Fruit fly (Drosophila melanogaster) whole organism, embryonic: ENCODE measurements around the gene CG2182.

Source experiments
- Aef1 ChIP-seq: fragments of 200-800 bp; sonication (Bioruptor generic); IDR thresholded peaks from 3 replicates; pipeline ENCODE4 v1.3.6; 2022; ENCODE audit warnings: missing biosample characterization, missing genetic modification characterization
- CG10209 ChIP-seq: fragments of 200-800 bp; sonication (Bioruptor generic); optimal IDR thresholded peaks from 3 replicates; lab custom pipeline; 2017; ENCODE audit warnings: missing biosample characterization, mild to moderate bottlenecking, missing genetic modification characterization, missing genetic modification reagents
- CG1024 ChIP-seq: fragments of 200-800 bp; sonication (Bioruptor generic); IDR thresholded peaks from 2 replicates; pipeline ENCODE4 v1.3.6; 2022; ENCODE audit warnings: missing biosample characterization, missing genetic modification characterization
- CG10267 ChIP-seq: fragments of 200-800 bp; sonication (Bioruptor generic); optimal IDR thresholded peaks from 2 replicates; lab custom pipeline; 2018; ENCODE audit warnings: missing biosample characterization, mild to moderate bottlenecking, missing genetic modification characterization, moderate library complexity
- CG11456 ChIP-seq: fragments of 200-800 bp; sonication (Bioruptor generic); IDR thresholded peaks from 3 replicates; pipeline ENCODE4 v1.3.6; 2022; ENCODE audit warnings: missing biosample characterization, missing genetic modification characterization
- CG12744 ChIP-seq: fragments of 200-800 bp; sonication (Bioruptor generic); optimal IDR thresholded peaks from 2 replicates; lab custom pipeline; 2016; ENCODE audit warnings: missing biosample characterization, missing genetic modification characterization
- CG31224 ChIP-seq: fragments of 200-800 bp; sonication (Bioruptor generic); IDR thresholded peaks from 2 replicates; pipeline ENCODE4 v1.3.6; 2022; ENCODE audit warnings: missing biosample characterization, missing genetic modification characterization
- CG32532 ChIP-seq: fragments of 200-800 bp; sonication (Bioruptor generic); IDR thresholded peaks from 2 replicates; pipeline ENCODE4 v1.3.6; 2022; ENCODE audit warnings: missing biosample characterization, missing genetic modification characterization
- CG32767 ChIP-seq: fragments of 200-800 bp; sonication (Bioruptor generic); IDR thresholded peaks from 2 replicates; pipeline ENCODE4 v1.3.6; 2022; ENCODE audit warnings: missing biosample characterization, missing genetic modification characterization
- CG5953 ChIP-seq: fragments of 200-800 bp; sonication (Bioruptor generic); IDR thresholded peaks from 2 replicates; pipeline ENCODE4 v1.3.6; 2022; ENCODE audit warnings: missing biosample characterization, missing genetic modification characterization
- CG6765 ChIP-seq: fragments of 200-800 bp; sonication (Bioruptor generic); optimal IDR thresholded peaks from 3 replicates; lab custom pipeline; 2017; ENCODE audit warnings: missing biosample characterization, mild to moderate bottlenecking, missing genetic modification characterization
- CG7928 ChIP-seq: fragments of 200-800 bp; sonication (Bioruptor generic); optimal IDR thresholded peaks from 2 replicates; lab custom pipeline; 2017; ENCODE audit warnings: missing biosample characterization, mild to moderate bottlenecking, missing genetic modification characterization
- CG8359 ChIP-seq: fragments of 200-800 bp; sonication (Bioruptor generic); optimal IDR thresholded peaks from 2 replicates; lab custom pipeline; 2017; ENCODE audit warnings: missing biosample characterization, mild to moderate bottlenecking, missing genetic modification characterization, borderline replicate concordance
- CG8478 ChIP-seq: fragments of >200 bp; optimal IDR thresholded peaks from 2 replicates; lab custom pipeline; 2018
- Camta ChIP-seq: fragments of 200-800 bp; sonication (Bioruptor generic); optimal IDR thresholded peaks from 2 replicates; lab custom pipeline; 2016; ENCODE audit warnings: missing biosample characterization, missing genetic modification characterization
- E2f2 ChIP-seq: fragments of 200-800 bp; sonication (Bioruptor generic); IDR thresholded peaks from 2 replicates; pipeline ENCODE4 v1.3.6; 2022; ENCODE audit warnings: missing biosample characterization, missing genetic modification characterization
- Elba2 ChIP-seq: fragments of 200-800 bp; sonication (Bioruptor generic); optimal IDR thresholded peaks from 3 replicates; lab custom pipeline; 2016; ENCODE audit warnings: missing biosample characterization, missing genetic modification characterization
- Fer3 ChIP-seq: fragments of 200-800 bp; sonication (Bioruptor generic); optimal IDR thresholded peaks from 2 replicates; lab custom pipeline; 2018; ENCODE audit warnings: missing biosample characterization, mild to moderate bottlenecking, missing genetic modification characterization, moderate library complexity
- H15 ChIP-seq: fragments of 200-800 bp; sonication (Bioruptor generic); IDR thresholded peaks from 3 replicates; pipeline ENCODE4 v1.3.6; 2022; ENCODE audit warnings: missing biosample characterization, missing genetic modification characterization
- HLH54F ChIP-seq: fragments of 200-800 bp; sonication (Bioruptor generic); optimal IDR thresholded peaks from 3 replicates; lab custom pipeline; 2016; ENCODE audit warnings: missing biosample characterization, missing genetic modification characterization
- Hey ChIP-seq: fragments of 200-800 bp; sonication (Bioruptor generic); optimal IDR thresholded peaks from 3 replicates; lab custom pipeline; 2018; ENCODE audit warnings: missing biosample characterization, mild to moderate bottlenecking, missing genetic modification characterization
- Kr ChIP-seq: fragments of 200-800 bp; sonication (Bioruptor generic); optimal IDR thresholded peaks from 2 replicates; lab custom pipeline; 2017; ENCODE audit warnings: missing biosample characterization, mild to moderate bottlenecking, missing genetic modification characterization
- Lim3 ChIP-seq: fragments of 200-800 bp; sonication (Bioruptor generic); IDR thresholded peaks from 2 replicates; pipeline ENCODE4 v1.3.6; 2022; ENCODE audit warnings: missing biosample characterization, missing genetic modification characterization
- Mrtf ChIP-seq: fragments of 200-800 bp; sonication (Bioruptor generic); IDR thresholded peaks from 3 replicates; pipeline ENCODE4 v1.3.6; 2022; ENCODE audit warnings: missing biosample characterization, missing genetic modification characterization
- NK7.1 ChIP-seq: fragments of 200-800 bp; sonication (Bioruptor generic); optimal IDR thresholded peaks from 3 replicates; lab custom pipeline; 2016; ENCODE audit warnings: missing biosample characterization, missing genetic modification characterization
- Nf-YB ChIP-seq: fragments of 200-800 bp; sonication (Bioruptor generic); optimal IDR thresholded peaks from 3 replicates; lab custom pipeline; 2019; ENCODE audit warnings: missing biosample characterization, mild to moderate bottlenecking, missing genetic modification characterization, moderate library complexity
- Oaz ChIP-seq: fragments of 200-800 bp; sonication (Bioruptor generic); IDR thresholded peaks from 2 replicates; pipeline ENCODE4 v1.3.6; 2022; ENCODE audit warnings: missing biosample characterization, missing genetic modification characterization
- Trl ChIP-seq, 3 experiments: fragments of >200 bp in 2 of 3; fragments of 200-800 bp in 1 of 3; sonication (Bioruptor generic) in 1 of 3; optimal IDR thresholded peaks; 2 replicates in 1 of 3; 3 replicates in 2 of 3; lab custom pipeline; 2016 to 2017; ENCODE audit warnings: missing biosample characterization in 1 of 3, missing genetic modification characterization in 1 of 3
- crc ChIP-seq: fragments of 200-800 bp; sonication (Bioruptor generic); optimal IDR thresholded peaks from 2 replicates; lab custom pipeline; 2016; ENCODE audit warnings: missing biosample characterization, missing genetic modification characterization
- crp ChIP-seq, 2 experiments: fragments of 200-800 bp; sonication (Bioruptor generic); optimal IDR thresholded peaks; 2 replicates in 1 of 2; 3 replicates in 1 of 2; lab custom pipeline; 2017; ENCODE audit warnings: missing biosample characterization in 2 of 2, missing genetic modification characterization in 2 of 2, mild to moderate bottlenecking in 1 of 2, moderate library complexity in 1 of 2
- exex ChIP-seq: fragments of 200-800 bp; sonication (Bioruptor generic); optimal IDR thresholded peaks from 4 replicates; lab custom pipeline; 2018; ENCODE audit warnings: missing biosample characterization, mild to moderate bottlenecking, missing genetic modification characterization, moderate library complexity
- eyg ChIP-seq: fragments of 200-800 bp; sonication (Bioruptor generic); optimal IDR thresholded peaks from 3 replicates; lab custom pipeline; 2016; ENCODE audit warnings: missing biosample characterization, missing genetic modification characterization
- ftz-f1 ChIP-seq: fragments of 200-800 bp; sonication (Bioruptor generic); optimal IDR thresholded peaks from 2 replicates; lab custom pipeline; 2016; ENCODE audit warnings: missing biosample characterization, missing genetic modification characterization
- fu2 ChIP-seq: fragments of 200-800 bp; sonication (Bioruptor generic); optimal IDR thresholded peaks from 2 replicates; lab custom pipeline; 2016; ENCODE audit warnings: missing biosample characterization, missing genetic modification characterization
- ham ChIP-seq: fragments of 200-800 bp; sonication (Bioruptor generic); IDR thresholded peaks from 2 replicates; pipeline ENCODE4 v1.3.6; 2022; ENCODE audit warnings: missing biosample characterization, missing genetic modification characterization
- jumu ChIP-seq: fragments of 200-800 bp; sonication (Bioruptor generic); optimal IDR thresholded peaks from 3 replicates; lab custom pipeline; 2016; ENCODE audit warnings: missing biosample characterization, missing genetic modification characterization
- lov ChIP-seq, 2 experiments: fragments of 200-800 bp in 1 of 2; fragments of >200 bp in 1 of 2; sonication (Bioruptor generic) in 1 of 2; IDR thresholded peaks in 1 of 2; optimal IDR thresholded peaks in 1 of 2; 2 replicates in 1 of 2; 3 replicates in 1 of 2; pipeline versions ENCODE4 v1.3.6 to Lab custom; 2017 to 2022; ENCODE audit warnings: missing biosample characterization in 1 of 2, missing genetic modification characterization in 1 of 2
- luna ChIP-seq: fragments of 200-800 bp; sonication (Bioruptor generic); optimal IDR thresholded peaks from 2 replicates; lab custom pipeline; 2016; ENCODE audit warnings: missing biosample characterization, missing genetic modification characterization
- mld ChIP-seq: fragments of 200-800 bp; sonication (Bioruptor generic); IDR thresholded peaks from 3 replicates; pipeline ENCODE4 v1.3.6; 2022; ENCODE audit warnings: missing biosample characterization, missing genetic modification characterization; ENCODE audit not compliant: partially characterized antibody
- nau ChIP-seq: fragments of 200-800 bp; sonication (Bioruptor generic); optimal IDR thresholded peaks from 3 replicates; lab custom pipeline; 2017; ENCODE audit warnings: missing biosample characterization, mild to moderate bottlenecking, missing genetic modification characterization, missing genetic modification reagents
- nerfin-1 ChIP-seq: fragments of 200-800 bp; sonication (Bioruptor generic); optimal IDR thresholded peaks from 3 replicates; lab custom pipeline; 2019; ENCODE audit warnings: missing biosample characterization, mild to moderate bottlenecking, missing genetic modification characterization, moderate library complexity
- nom ChIP-seq: fragments of 200-800 bp; sonication (Bioruptor generic); optimal IDR thresholded peaks from 2 replicates; lab custom pipeline; 2017; ENCODE audit warnings: missing biosample characterization, missing genetic modification characterization, mild to moderate bottlenecking, moderate library complexity, missing genetic modification reagents
- pan ChIP-seq, 4 experiments: fragments of >200 bp in 3 of 4; fragments of 200-800 bp in 1 of 4; sonication (Bioruptor generic) in 1 of 4; optimal IDR thresholded peaks in 3 of 4; IDR thresholded peaks in 1 of 4; 2 replicates each; pipeline versions ENCODE4 v1.3.6 to Lab custom; 2017 to 2022; ENCODE audit warnings: missing biosample characterization in 2 of 4, missing genetic modification characterization in 2 of 4, mixed read lengths in 1 of 4
- repo ChIP-seq: fragments of 200-800 bp; sonication (Bioruptor generic); optimal IDR thresholded peaks from 2 replicates; lab custom pipeline; 2016; ENCODE audit warnings: missing biosample characterization, missing genetic modification characterization
- salm ChIP-seq: fragments of 200-800 bp; sonication (Bioruptor generic); optimal IDR thresholded peaks from 2 replicates; lab custom pipeline; 2018; ENCODE audit warnings: missing biosample characterization, mild to moderate bottlenecking, missing genetic modification characterization
- tll ChIP-seq, 2 experiments: fragments of 200-800 bp in 1 of 2; fragments of >200 bp in 1 of 2; sonication (Bioruptor generic) in 1 of 2; optimal IDR thresholded peaks; 2 replicates each; lab custom pipeline; 2017 to 2019; ENCODE audit warnings: missing biosample characterization in 2 of 2, missing genetic modification characterization in 2 of 2, mild to moderate bottlenecking in 1 of 2, moderate library complexity in 1 of 2
- trh ChIP-seq: fragments of 200-800 bp; sonication (Bioruptor generic); optimal IDR thresholded peaks from 2 replicates; lab custom pipeline; 2016; ENCODE audit warnings: missing biosample characterization, missing genetic modification characterization
- usp ChIP-seq: fragments of >200 bp; optimal IDR thresholded peaks from 2 replicates; lab custom pipeline; 2017; ENCODE audit warnings: missing biosample characterization, missing genetic modification characterization
- wor ChIP-seq: fragments of 200-800 bp; sonication (Bioruptor generic); IDR thresholded peaks from 2 replicates; pipeline ENCODE4 v1.3.6; 2022; ENCODE audit warnings: missing biosample characterization, missing genetic modification characterization

CG2182 gene

DNA sequence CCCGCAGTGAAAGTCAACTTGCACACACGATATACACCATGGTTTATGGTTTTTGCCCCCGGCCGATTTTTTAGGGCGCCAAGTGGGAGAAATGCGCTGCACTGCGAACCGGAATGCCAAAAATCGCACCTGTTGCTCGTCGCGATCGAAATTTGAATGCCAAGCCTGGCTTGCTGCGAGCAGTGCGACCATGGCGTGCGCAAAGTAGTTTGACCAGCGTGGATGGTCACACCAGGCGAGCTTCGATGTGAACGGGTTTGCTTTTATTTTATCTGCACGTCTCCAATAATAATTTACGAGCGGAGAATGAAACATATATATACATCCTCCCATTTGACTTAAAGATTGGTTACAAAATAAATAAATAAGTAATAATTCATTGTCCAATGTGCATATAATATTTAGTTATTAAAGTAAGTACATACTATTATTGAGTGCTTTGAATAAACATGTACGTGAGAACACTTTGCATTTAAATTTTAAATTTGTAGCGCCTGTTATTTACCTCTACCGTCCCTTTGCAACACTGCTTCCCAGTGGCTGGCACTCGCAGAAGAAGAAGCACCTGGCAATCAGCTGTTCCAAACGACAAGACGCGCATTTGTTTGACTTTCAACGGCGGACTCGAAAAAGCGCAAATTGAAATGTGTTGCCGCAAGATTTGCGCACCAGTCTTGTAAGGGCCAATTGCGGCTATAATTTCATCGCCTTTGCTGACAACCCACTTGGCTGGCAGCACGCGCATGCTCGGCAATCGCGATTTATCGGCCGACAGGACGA, 25.7 kb upstream of the CG2182 start, which contains the start of the genes Rab23 and plx (continued):
- TF ChIP-seq CG32767 (GFP tag; lab: Robert Waterston, UW) (no peak), Aef1 (GFP tag; lab: Robert Waterston, UW) (no peak), nom (no peak), exex (tag; lab: Kevin White, UChicago) (no peak), CG8478 (lab: Kevin White, UChicago) (no peak), Trl (optimal IDR thresholded peaks at IDR 0.05; lab: Kevin White, UChicago) (no peak), Trl (GFP tag; optimal IDR thresholded peaks at IDR 0.05; lab: Kevin White, UChicago) (peak; percentile 19), lov (optimal IDR thresholded peaks at IDR 0.05; lab: Kevin White, UChicago) (no peak), lov (GFP tag; IDR thresholded peaks at IDR 0.05; lab: Robert Waterston, UW) (no peak), Hey (tag; lab: Kevin White, UChicago) (no peak), NK7.1 (GFP tag; lab: Kevin White, UChicago) (no peak), E2f2 (peak; percentile 99), pan (optimal IDR thresholded peaks at IDR 0.05; lab: Kevin White, UChicago) (no peak), pan (GFP tag; optimal IDR thresholded peaks at IDR 0.05 in 1 of 2, IDR thresholded peaks at IDR 0.05 in 1 of 2) (no peak), luna (GFP tag; lab: Kevin White, UChicago) (no peak), HLH54F (peak; percentile 35), Lim3 (GFP tag; lab: Robert Waterston, UW) (no peak), CG31224 (no peak), Camta (GFP tag; lab: Kevin White, UChicago) (no peak), repo (GFP tag; lab: Kevin White, UChicago) (no peak), trh (GFP tag; lab: Kevin White, UChicago) (no peak), CG10267 (peak; percentile 98), Fer3 (tag; lab: Kevin White, UChicago) (no peak), CG1024 (GFP tag; lab: Robert Waterston, UW) (no peak), CG7928 (GFP tag; lab: Kevin White, UChicago) (no peak), crc (no peak), Kr (GFP tag; lab: Kevin White, UChicago) (no peak), wor (GFP tag; lab: Robert Waterston, UW) (no peak), ftz-f1 (no peak), tll (GFP tag; optimal IDR thresholded peaks at IDR 0.05; lab: Kevin White, UChicago) (peak in 1 of 2 experiments; percentile 72), Oaz (GFP tag; lab: Robert Waterston, UW) (no peak), usp (GFP tag; lab: Kevin White, UChicago) (no peak), nerfin-1 (no peak), crp (GFP tag; optimal IDR thresholded peaks at IDR 0.05; lab: Kevin White, UChicago) (peak; percentile 96 to 99), CG5953 (GFP tag; lab: Robert Waterston, UW) (no peak), eyg (GFP tag; lab: Kevin White, UChicago) (no peak), CG10209 (GFP tag; lab: Kevin White, UChicago) (no peak), CG12744 (GFP tag; lab: Kevin White, UChicago) (no peak), ham (GFP tag; lab: Robert Waterston, UW) (no peak), mld (GFP tag; lab: Robert Waterston, UW) (no peak), CG6765 (GFP tag; lab: Kevin White, UChicago) (no peak), Mrtf (no peak), CG8359 (no peak), H15 (GFP tag; lab: Robert Waterston, UW) (no peak), CG11456 (GFP tag; lab: Robert Waterston, UW) (no peak; the same call in 2 of the 3 replicates), jumu (GFP tag; lab: Kevin White, UChicago) (no peak), nau (GFP tag; lab: Kevin White, UChicago) (no peak), CG32532 (GFP tag; lab: Robert Waterston, UW) (no peak), Elba2 (GFP tag; lab: Kevin White, UChicago) (peak; percentile 39), salm (tag; lab: Kevin White, UChicago) (no peak), fu2 (GFP tag; lab: Kevin White, UChicago) (no peak), Nf-YB (GFP tag; lab: Kevin White, UChicago) (no peak)
